Fruit fly (Drosophila melanogaster) whole organism, embryonic: ENCODE measurements around the gene CG10132.

ENCODE experiments used
- Asciz ChIP-seq: fragments of 200-800 bp; sonication (Bioruptor generic); optimal IDR thresholded peaks from 2 replicates; lab custom pipeline; 2017; ENCODE audit warnings: missing biosample characterization, mild to moderate bottlenecking, missing genetic modification characterization, missing genetic modification reagents
- Atf6 ChIP-seq: fragments of 200-800 bp; sonication (Bioruptor generic); IDR thresholded peaks from 2 replicates; pipeline ENCODE4 v1.3.6; 2022; ENCODE audit warnings: missing biosample characterization, missing genetic modification characterization
- CG12299 ChIP-seq: fragments of 200-800 bp; sonication (Bioruptor generic); optimal IDR thresholded peaks from 2 replicates; lab custom pipeline; 2018; ENCODE audit warnings: missing biosample characterization, mild to moderate bottlenecking, missing genetic modification characterization
- CG1233 ChIP-seq: fragments of 200-800 bp; sonication (Bioruptor generic); optimal IDR thresholded peaks from 4 replicates; lab custom pipeline; 2018; ENCODE audit warnings: missing biosample characterization, mild to moderate bottlenecking, missing genetic modification characterization
- CG12942 ChIP-seq: fragments of 200-800 bp; sonication (Bioruptor generic); optimal IDR thresholded peaks from 3 replicates; lab custom pipeline; 2016; ENCODE audit warnings: missing biosample characterization, missing genetic modification characterization
- CG15073 ChIP-seq: fragments of 200-800 bp; sonication (Bioruptor generic); optimal IDR thresholded peaks from 2 replicates; lab custom pipeline; 2016; ENCODE audit warnings: missing biosample characterization, missing genetic modification characterization
- CG16779 ChIP-seq: fragments of 200-800 bp; sonication (Bioruptor generic); IDR thresholded peaks from 2 replicates; pipeline ENCODE4 v1.3.6; 2022; ENCODE audit warnings: missing biosample characterization, missing genetic modification characterization
- CG17385 ChIP-seq: fragments of 200-800 bp; sonication (Bioruptor generic); optimal IDR thresholded peaks from 3 replicates; lab custom pipeline; 2018; ENCODE audit warnings: missing biosample characterization, mild to moderate bottlenecking, missing genetic modification characterization
- CG17568 ChIP-seq: fragments of 200-800 bp; sonication (Bioruptor generic); optimal IDR thresholded peaks from 2 replicates; lab custom pipeline; 2018; ENCODE audit warnings: missing biosample characterization, mild to moderate bottlenecking, missing genetic modification characterization, moderate library complexity
- CG1792 ChIP-seq: fragments of 200-800 bp; sonication (Bioruptor generic); optimal IDR thresholded peaks from 2 replicates; lab custom pipeline; 2016; ENCODE audit warnings: missing biosample characterization, missing genetic modification characterization
- CG18011 ChIP-seq: fragments of 200-800 bp; sonication (Bioruptor generic); optimal IDR thresholded peaks from 2 replicates; lab custom pipeline; 2017; ENCODE audit warnings: missing biosample characterization, missing genetic modification characterization, mild to moderate bottlenecking, moderate library complexity, missing genotype
- CG1832 ChIP-seq: fragments of 200-800 bp; sonication (Bioruptor generic); optimal IDR thresholded peaks from 2 replicates; lab custom pipeline; 2017; ENCODE audit warnings: missing biosample characterization, mild to moderate bottlenecking, missing genetic modification characterization, inconsistent platforms
- CG18476 ChIP-seq: fragments of 200-800 bp; sonication (Bioruptor generic); optimal IDR thresholded peaks from 2 replicates; lab custom pipeline; 2016; ENCODE audit warnings: missing biosample characterization, mild to moderate bottlenecking, missing genetic modification characterization
- CG34376 ChIP-seq: fragments of 200-800 bp; sonication (Bioruptor generic); optimal IDR thresholded peaks from 2 replicates; lab custom pipeline; 2018; ENCODE audit warnings: missing biosample characterization, mild to moderate bottlenecking, missing genetic modification characterization
- CG3838 ChIP-seq: fragments of 200-800 bp; sonication (Bioruptor generic); optimal IDR thresholded peaks from 3 replicates; lab custom pipeline; 2016; ENCODE audit warnings: missing biosample characterization, missing genetic modification characterization
- CG4360 ChIP-seq: fragments of 200-800 bp; sonication (Bioruptor generic); IDR thresholded peaks from 2 replicates; pipeline ENCODE4 v1.3.6; 2022; ENCODE audit warnings: missing biosample characterization, missing genetic modification characterization
- CG5180 ChIP-seq: fragments of 200-800 bp; sonication (Bioruptor generic); optimal IDR thresholded peaks from 3 replicates; lab custom pipeline; 2017; ENCODE audit warnings: missing biosample characterization, missing genetic modification characterization, mild to moderate bottlenecking, moderate library complexity, missing genetic modification reagents
- CG7745 ChIP-seq: fragments of 200-800 bp; sonication (Bioruptor generic); optimal IDR thresholded peaks from 2 replicates; lab custom pipeline; 2018; ENCODE audit warnings: missing biosample characterization, mild to moderate bottlenecking, missing genetic modification characterization, moderate library complexity
- CHES-1-like ChIP-seq: fragments of 200-800 bp; sonication (Bioruptor generic); optimal IDR thresholded peaks from 2 replicates; lab custom pipeline; 2016; ENCODE audit warnings: missing biosample characterization, missing genetic modification characterization
- Deaf1 ChIP-seq: fragments of 200-800 bp; optimal IDR thresholded peaks from 3 replicates; lab custom pipeline; 2019; ENCODE audit warnings: missing biosample characterization, mild to moderate bottlenecking, missing genetic modification characterization, moderate library complexity
- Ets97D ChIP-seq: fragments of 200-800 bp; sonication (Bioruptor generic); optimal IDR thresholded peaks from 3 replicates; lab custom pipeline; 2016; ENCODE audit warnings: missing biosample characterization, missing genetic modification characterization
- Gsc ChIP-seq: fragments of 200-800 bp; sonication (Bioruptor generic); IDR thresholded peaks from 2 replicates; pipeline ENCODE4 v1.3.6; 2022; ENCODE audit warnings: missing biosample characterization, missing genetic modification characterization
- MBD-R2 ChIP-seq: fragments of 200-800 bp; sonication (Bioruptor generic); IDR thresholded peaks from 2 replicates; pipeline ENCODE4 v1.3.6; 2022; ENCODE audit warnings: missing biosample characterization, missing genetic modification characterization
- Meics ChIP-seq: fragments of 200-800 bp; sonication (Bioruptor generic); optimal IDR thresholded peaks from 2 replicates; lab custom pipeline; 2017; ENCODE audit warnings: missing biosample characterization, mild to moderate bottlenecking, missing genetic modification characterization
- NFAT ChIP-seq: fragments of 200-800 bp; sonication (Bioruptor generic); IDR thresholded peaks from 2 replicates; pipeline ENCODE4 v1.3.6; 2022; ENCODE audit warnings: missing biosample characterization, missing genetic modification characterization
- Nf-YB ChIP-seq: fragments of 200-800 bp; sonication (Bioruptor generic); optimal IDR thresholded peaks from 3 replicates; lab custom pipeline; 2019; ENCODE audit warnings: missing biosample characterization, mild to moderate bottlenecking, missing genetic modification characterization, moderate library complexity
- Pdp1 ChIP-seq, 2 experiments: fragments of 200-800 bp; sonication (Bioruptor generic); optimal IDR thresholded peaks; 3 replicates each; lab custom pipeline; 2016; ENCODE audit warnings: missing biosample characterization in 2 of 2, missing genetic modification characterization in 2 of 2, mild to moderate bottlenecking in 1 of 2, moderate library complexity in 1 of 2
- Sry-β ChIP-seq: fragments of 200-800 bp; sonication (Bioruptor generic); optimal IDR thresholded peaks from 2 replicates; lab custom pipeline; 2018; ENCODE audit warnings: missing biosample characterization, mild to moderate bottlenecking, missing genetic modification characterization, moderate library complexity
- Sry-δ ChIP-seq: fragments of 200-800 bp; sonication (Bioruptor generic); optimal IDR thresholded peaks from 2 replicates; lab custom pipeline; 2016; ENCODE audit warnings: missing biosample characterization, missing genetic modification characterization
- Usf ChIP-seq: fragments of 200-800 bp; sonication (Bioruptor generic); optimal IDR thresholded peaks from 2 replicates; lab custom pipeline; 2017; ENCODE audit warnings: missing genotype, missing biosample characterization, missing genetic modification characterization
- Vsx1 ChIP-seq: fragments of 200-800 bp; sonication (Bioruptor generic); optimal IDR thresholded peaks from 2 replicates; lab custom pipeline; 2017; ENCODE audit warnings: missing biosample characterization, mild to moderate bottlenecking, missing genetic modification characterization, missing genetic modification reagents
- ara ChIP-seq: fragments of 200-800 bp; sonication (Bioruptor generic); IDR thresholded peaks from 2 replicates; pipeline ENCODE4 v1.3.6; 2022; ENCODE audit warnings: missing biosample characterization, missing genetic modification characterization
- ase ChIP-seq: fragments of 200-800 bp; sonication (Bioruptor generic); IDR thresholded peaks from 3 replicates; pipeline ENCODE4 v1.3.6; 2022; ENCODE audit warnings: missing biosample characterization, missing genetic modification characterization
- dpn ChIP-seq, 2 experiments: fragments of 200-800 bp; sonication (Bioruptor generic); optimal IDR thresholded peaks; 3 replicates each; lab custom pipeline; 2016; ENCODE audit warnings: missing biosample characterization in 2 of 2, missing genetic modification characterization in 2 of 2
- gro ChIP-seq: fragments of 200-800 bp; sonication (Bioruptor generic); optimal IDR thresholded peaks from 2 replicates; lab custom pipeline; 2016; ENCODE audit warnings: missing biosample characterization, missing genetic modification characterization
- hbn ChIP-seq: fragments of 200-800 bp; sonication (Bioruptor generic); IDR thresholded peaks from 2 replicates; pipeline ENCODE4 v1.3.6; 2022; ENCODE audit warnings: missing biosample characterization, missing genetic modification characterization; ENCODE audit not compliant: partially characterized antibody
- her ChIP-seq: fragments of 200-800 bp; sonication (Bioruptor generic); optimal IDR thresholded peaks from 2 replicates; lab custom pipeline; 2016; ENCODE audit warnings: missing biosample characterization, missing genetic modification characterization
- klu ChIP-seq: fragments of 200-800 bp; sonication (Bioruptor generic); IDR thresholded peaks from 2 replicates; pipeline ENCODE4 v1.3.6; 2022; ENCODE audit warnings: missing biosample characterization, missing genetic modification characterization
- luna ChIP-seq: fragments of 200-800 bp; sonication (Bioruptor generic); optimal IDR thresholded peaks from 2 replicates; lab custom pipeline; 2016; ENCODE audit warnings: missing biosample characterization, missing genetic modification characterization
- maf-S ChIP-seq: fragments of 200-800 bp; sonication (Bioruptor generic); optimal IDR thresholded peaks from 2 replicates; lab custom pipeline; 2016; ENCODE audit warnings: missing biosample characterization, missing genetic modification characterization
- mam ChIP-seq: fragments of 200-800 bp; sonication (Bioruptor generic); optimal IDR thresholded peaks from 3 replicates; lab custom pipeline; 2016; ENCODE audit warnings: missing biosample characterization, missing genetic modification characterization
- nom ChIP-seq: fragments of 200-800 bp; sonication (Bioruptor generic); optimal IDR thresholded peaks from 2 replicates; lab custom pipeline; 2017; ENCODE audit warnings: missing biosample characterization, missing genetic modification characterization, mild to moderate bottlenecking, moderate library complexity, missing genetic modification reagents
- pan ChIP-seq, 4 experiments: fragments of >200 bp in 3 of 4; fragments of 200-800 bp in 1 of 4; sonication (Bioruptor generic) in 1 of 4; optimal IDR thresholded peaks in 3 of 4; IDR thresholded peaks in 1 of 4; 2 replicates each; pipeline versions ENCODE4 v1.3.6 to Lab custom; 2017 to 2022; ENCODE audit warnings: missing biosample characterization in 2 of 4, missing genetic modification characterization in 2 of 4, mixed read lengths in 1 of 4
- pb ChIP-seq: fragments of 200-800 bp; sonication (Bioruptor generic); optimal IDR thresholded peaks from 3 replicates; lab custom pipeline; 2016; ENCODE audit warnings: missing biosample characterization, missing genetic modification characterization
- pros ChIP-seq: fragments of 200-800 bp; sonication (Bioruptor generic); optimal IDR thresholded peaks from 3 replicates; lab custom pipeline; 2019; ENCODE audit warnings: missing biosample characterization, mild to moderate bottlenecking, missing genetic modification characterization, moderate library complexity
- row ChIP-seq: fragments of 200-800 bp; sonication (Bioruptor generic); IDR thresholded peaks from 3 replicates; pipeline ENCODE4 v1.3.6; 2022; ENCODE audit warnings: missing biosample characterization, missing genetic modification characterization
- sens ChIP-seq: fragments of 200-800 bp; sonication (Bioruptor generic); peaks from one replicate; lab custom pipeline; 2016; ENCODE audit warnings: missing biosample characterization, missing genetic modification characterization
- shn ChIP-seq: fragments of 200-800 bp; sonication (Bioruptor generic); optimal IDR thresholded peaks from 3 replicates; lab custom pipeline; 2016; ENCODE audit warnings: missing biosample characterization, missing genetic modification characterization
- slbo ChIP-seq: fragments of 200-800 bp; sonication (Bioruptor generic); IDR thresholded peaks from 2 replicates; pipeline ENCODE4 v1.3.6; 2022; ENCODE audit warnings: missing biosample characterization, missing genetic modification characterization
- tin ChIP-seq: fragments of 200-800 bp; sonication (Bioruptor generic); optimal IDR thresholded peaks from 3 replicates; lab custom pipeline; 2016; ENCODE audit warnings: missing biosample characterization, missing genetic modification characterization
- unc-4 ChIP-seq: fragments of 200-800 bp; sonication (Bioruptor generic); IDR thresholded peaks from 2 replicates; pipeline ENCODE4 v1.3.6; 2022; ENCODE audit warnings: missing biosample characterization, missing genetic modification characterization; ENCODE audit not compliant: partially characterized antibody

The CG10132 gene

dm6 chr2L:19542268-19542773, 23.7 kb downstream of the CG10132 start (continued):
- TF ChIP-seq row (GFP tag; lab: Robert Waterston, UW) (no peak), CG17385 (no peak), CG12299 (tag; lab: Kevin White, UChicago) (no peak), Gsc (no peak), ase (GFP tag; lab: Robert Waterston, UW) (no peak), pb (GFP tag; lab: Kevin White, UChicago) (no peak), CG18476 (GFP tag; lab: Kevin White, UChicago) (no peak), pros (GFP tag; lab: Kevin White, UChicago) (no peak), CG1792 (GFP tag; lab: Kevin White, UChicago) (no peak), gro (GFP tag; lab: Kevin White, UChicago) (no peak), CG17568 (no peak), tin (no peak), maf-S (GFP tag; lab: Kevin White, UChicago) (no peak), CG7745 (no peak), dpn (GFP tag; optimal IDR thresholded peaks at IDR 0.05; lab: Kevin White, UChicago) (no peak), NFAT (GFP tag; lab: Robert Waterston, UW) (no peak), klu (no peak), shn (GFP tag; lab: Kevin White, UChicago) (no peak), hbn (peak; percentile 84), Asciz (GFP tag; lab: Kevin White, UChicago) (no peak), slbo (GFP tag; lab: Robert Waterston, UW) (no peak), Usf (GFP tag; lab: Kevin White, UChicago) (no peak), luna (GFP tag; lab: Kevin White, UChicago) (no peak), CG1233 (no peak), mam (GFP tag; lab: Kevin White, UChicago) (no peak), Atf6 (GFP tag; lab: Robert Waterston, UW) (no peak), MBD-R2 (GFP tag; lab: Robert Waterston, UW) (peak; percentile 71), CG3838 (GFP tag; lab: Kevin White, UChicago) (no peak), Pdp1 (GFP tag; optimal IDR thresholded peaks at IDR 0.05; lab: Kevin White, UChicago) (peak in 1 of 2 experiments; percentile 26), CG16779 (GFP tag; lab: Robert Waterston, UW) (no peak), CG12942 (GFP tag; lab: Kevin White, UChicago) (no peak), CG5180 (GFP tag; lab: Kevin White, UChicago) (no peak), Sry-β (no peak), unc-4 (GFP tag; lab: Robert Waterston, UW) (peak; percentile 91), Sry-δ (peak; percentile 84), nom (no peak), Ets97D (GFP tag; lab: Kevin White, UChicago) (peak; percentile 10), CG15073 (no peak), Nf-YB (no peak), Deaf1 (tag; lab: Kevin White, UChicago) (no peak), Vsx1 (GFP tag; lab: Kevin White, UChicago) (no peak), CHES-1-like (GFP tag; lab: Kevin White, UChicago) (no peak), sens (GFP tag; lab: Kevin White, UChicago) (peak; percentile 60), ara (GFP tag; lab: Robert Waterston, UW) (no peak), CG34376 (GFP tag; lab: Kevin White, UChicago) (peak; percentile 30), CG1832 (GFP tag; lab: Kevin White, UChicago) (no peak), her (GFP tag; lab: Kevin White, UChicago) (no peak), CG4360 (no peak), CG18011 (GFP tag; lab: Kevin White, UChicago) (no peak), pan (optimal IDR thresholded peaks at IDR 0.05; lab: Kevin White, UChicago) (no peak), pan (GFP tag; optimal IDR thresholded peaks at IDR 0.05 in 1 of 2, IDR thresholded peaks at IDR 0.05 in 1 of 2) (no peak), Meics (GFP tag; lab: Kevin White, UChicago) (no peak)
